Worm (Caenorhabditis elegans) whole organism, mixed stage, embryonic: Measurements from ENCODE around the gene unc-7.

Source experiments
- ces-1 ChIP-seq: fragments of 150-350 bp; optimal IDR thresholded peaks from 2 replicates; lab custom pipeline; 2014; ENCODE audit warnings: missing biosample characterization, missing genetic modification reagents, missing genetic modification characterization
- nhr-28 ChIP-seq: fragments of 150-350 bp; optimal IDR thresholded peaks from 2 replicates; lab custom pipeline; 2014; ENCODE audit warnings: missing biosample characterization, missing genetic modification characterization
- snpc-4 ChIP-seq: fragments of 150-350 bp; optimal IDR thresholded peaks from 2 replicates; lab custom pipeline; 2014; ENCODE audit warnings: missing biosample characterization, missing genetic modification characterization
- ztf-11 ChIP-seq: fragments of 150-350 bp; optimal IDR thresholded peaks from 2 replicates; lab custom pipeline; 2014; ENCODE audit warnings: missing biosample characterization, missing genetic modification characterization

DNA sequence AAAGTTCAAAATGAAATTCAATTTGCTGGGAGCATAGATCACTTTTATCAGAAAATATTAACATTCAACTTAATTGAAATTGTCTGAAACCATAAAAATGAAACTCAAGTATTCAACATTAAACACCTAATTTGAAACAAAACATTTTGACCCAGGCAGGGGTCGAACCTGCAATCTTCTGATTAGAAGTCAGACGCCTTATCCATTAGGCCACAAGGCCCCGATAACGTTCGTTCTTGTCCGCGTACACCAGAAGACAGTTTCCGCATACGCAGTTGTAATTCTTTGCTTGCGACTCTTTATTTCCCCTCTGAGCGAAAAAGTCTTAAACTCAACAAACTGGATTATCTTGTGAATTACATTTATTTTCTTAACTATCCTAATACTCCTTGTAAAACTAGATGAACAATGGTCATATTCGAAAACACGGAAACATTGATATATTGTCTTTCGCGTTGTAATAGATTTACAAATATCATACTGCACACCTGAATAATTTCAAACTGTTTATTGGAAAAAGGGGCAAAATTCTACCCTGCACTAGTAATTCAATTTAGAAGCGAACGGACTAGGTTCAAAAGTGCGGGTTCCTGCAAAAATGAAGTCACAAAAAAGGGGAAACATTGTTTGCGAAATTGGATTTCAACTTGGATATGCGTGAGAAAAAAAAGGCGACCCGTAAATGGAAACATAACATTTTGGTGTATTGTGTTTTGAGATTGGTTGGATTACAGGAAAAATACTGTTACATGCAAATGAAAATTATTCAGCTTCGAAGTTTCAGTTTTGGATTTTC is 927 bp downstream of the unc-7 start:
- TF ChIP-seq ces-1 (GFP tag; lab: Kevin White, UChicago) (peak; percentile 5), ztf-11 (tag; lab: Kevin White, UChicago) (no peak), snpc-4 (tag; lab: Kevin White, UChicago) (no peak), nhr-28 (tag; lab: Kevin White, UChicago) (no peak)
